Fruit fly (Drosophila melanogaster) whole organism, embryonic: ENCODE measurements around the gene CG7611.

Source experiments
- Ada2b ChIP-seq: fragments of 200-800 bp; sonication (Bioruptor generic); IDR thresholded peaks from 2 replicates; pipeline ENCODE4 v1.3.6; 2022; ENCODE audit warnings: missing biosample characterization, missing genetic modification characterization
- BEAF-32 ChIP-seq: fragments of 200-800 bp; sonication (Bioruptor generic); optimal IDR thresholded peaks from 3 replicates; lab custom pipeline; 2017; ENCODE audit warnings: missing biosample characterization, missing genetic modification characterization, mild to moderate bottlenecking, moderate library complexity, missing genetic modification reagents
- Bgb ChIP-seq: fragments of 200-800 bp; sonication (Bioruptor generic); IDR thresholded peaks from 2 replicates; pipeline ENCODE4 v1.3.6; 2022; ENCODE audit warnings: missing biosample characterization, missing genetic modification characterization; ENCODE audit not compliant: partially characterized antibody
- CG10147 ChIP-seq: fragments of 200-800 bp; sonication (Bioruptor generic); optimal IDR thresholded peaks from 2 replicates; lab custom pipeline; 2019; ENCODE audit warnings: missing biosample characterization, mild to moderate bottlenecking, missing genetic modification characterization, moderate library complexity
- CG1024 ChIP-seq: fragments of 200-800 bp; sonication (Bioruptor generic); IDR thresholded peaks from 2 replicates; pipeline ENCODE4 v1.3.6; 2022; ENCODE audit warnings: missing biosample characterization, missing genetic modification characterization
- CG10431 ChIP-seq: fragments of 200-800 bp; sonication (Bioruptor generic); optimal IDR thresholded peaks from 3 replicates; lab custom pipeline; 2018; ENCODE audit warnings: missing biosample characterization, mild to moderate bottlenecking, missing genetic modification characterization
- CG14441 ChIP-seq: fragments of 200-800 bp; sonication (Bioruptor generic); IDR thresholded peaks from 2 replicates; pipeline ENCODE4 v1.3.6; 2022; ENCODE audit warnings: missing biosample characterization, missing genetic modification characterization
- CG15073 ChIP-seq: fragments of 200-800 bp; sonication (Bioruptor generic); optimal IDR thresholded peaks from 2 replicates; lab custom pipeline; 2016; ENCODE audit warnings: missing biosample characterization, missing genetic modification characterization
- CG16813 ChIP-seq: fragments of 200-800 bp; sonication (Bioruptor generic); IDR thresholded peaks from 3 replicates; pipeline ENCODE4 v1.3.6; 2022; ENCODE audit warnings: missing biosample characterization, missing genetic modification characterization; ENCODE audit not compliant: partially characterized antibody
- CG17829 ChIP-seq: fragments of 200-800 bp; optimal IDR thresholded peaks from 2 replicates; lab custom pipeline; 2019; ENCODE audit warnings: missing biosample characterization, mild to moderate bottlenecking, missing genetic modification characterization, moderate library complexity
- CG2678 ChIP-seq: fragments of 200-800 bp; sonication (Bioruptor generic); optimal IDR thresholded peaks from 3 replicates; lab custom pipeline; 2019; ENCODE audit warnings: missing biosample characterization, mild to moderate bottlenecking, missing genetic modification characterization, moderate library complexity
- CG3163 ChIP-seq: fragments of 200-800 bp; sonication (Bioruptor generic); optimal IDR thresholded peaks from 3 replicates; lab custom pipeline; 2016; ENCODE audit warnings: missing biosample characterization, missing genetic modification characterization
- CG3995 ChIP-seq: fragments of 200-800 bp; sonication (Bioruptor generic); optimal IDR thresholded peaks from 3 replicates; lab custom pipeline; 2016; ENCODE audit warnings: missing biosample characterization, missing genetic modification characterization
- CG4617 ChIP-seq: fragments of 200-800 bp; sonication (Bioruptor generic); optimal IDR thresholded peaks from 3 replicates; lab custom pipeline; 2016; ENCODE audit warnings: missing biosample characterization, missing genetic modification characterization, borderline replicate concordance
- CG4820 ChIP-seq: fragments of 200-800 bp; sonication (Bioruptor generic); optimal IDR thresholded peaks from 3 replicates; lab custom pipeline; 2016; ENCODE audit warnings: missing biosample characterization, missing genetic modification characterization
- CG6272 ChIP-seq: fragments of 200-800 bp; sonication (Bioruptor generic); IDR thresholded peaks from 2 replicates; pipeline ENCODE4 v1.3.6; 2022; ENCODE audit warnings: missing biosample characterization, missing genetic modification characterization
- CG6791 ChIP-seq: fragments of 200-800 bp; sonication (Bioruptor generic); IDR thresholded peaks from 3 replicates; pipeline ENCODE4 v1.3.6; 2022; ENCODE audit warnings: missing biosample characterization, missing genetic modification characterization; ENCODE audit not compliant: partially characterized antibody
- CG6854 ChIP-seq: fragments of 200-800 bp; sonication (Bioruptor generic); optimal IDR thresholded peaks from 3 replicates; lab custom pipeline; 2017; ENCODE audit warnings: missing biosample characterization, mild to moderate bottlenecking, missing genetic modification characterization
- CG7839 ChIP-seq: fragments of 200-800 bp; sonication (Bioruptor generic); optimal IDR thresholded peaks from 3 replicates; lab custom pipeline; 2018; ENCODE audit warnings: missing biosample characterization, mild to moderate bottlenecking, missing genetic modification characterization, moderate library complexity
- CHES-1-like ChIP-seq: fragments of 200-800 bp; sonication (Bioruptor generic); optimal IDR thresholded peaks from 2 replicates; lab custom pipeline; 2016; ENCODE audit warnings: missing biosample characterization, missing genetic modification characterization
- D ChIP-seq, 2 experiments: fragments of 200-800 bp in 1 of 2; fragments of >200 bp in 1 of 2; sonication (Bioruptor generic) in 1 of 2; optimal IDR thresholded peaks; 2 replicates in 1 of 2; 3 replicates in 1 of 2; lab custom pipeline; 2017; ENCODE audit warnings: mild to moderate bottlenecking in 1 of 2, missing biosample characterization in 1 of 2, missing genetic modification characterization in 1 of 2, missing genetic modification reagents in 1 of 2
- Drgx ChIP-seq: fragments of 200-800 bp; sonication (Bioruptor generic); IDR thresholded peaks from 2 replicates; pipeline ENCODE4 v1.3.6; 2022; ENCODE audit warnings: missing biosample characterization, missing genetic modification characterization
- Eip74EF ChIP-seq, 2 experiments: fragments of 200-800 bp in 1 of 2; fragments of >200 bp in 1 of 2; sonication (Bioruptor generic) in 1 of 2; optimal IDR thresholded peaks; 2 replicates each; lab custom pipeline; 2017 to 2019; ENCODE audit warnings: missing biosample characterization in 2 of 2, missing genetic modification characterization in 2 of 2, mild to moderate bottlenecking in 1 of 2, moderate library complexity in 1 of 2
- Hmx ChIP-seq: fragments of 200-800 bp; sonication (Bioruptor generic); optimal IDR thresholded peaks from 2 replicates; lab custom pipeline; 2016; ENCODE audit warnings: missing biosample characterization, missing genetic modification characterization
- Hr51 ChIP-seq, 2 experiments: fragments of 200-800 bp; sonication (Bioruptor generic); optimal IDR thresholded peaks; 2 replicates in 1 of 2; 3 replicates in 1 of 2; lab custom pipeline; 2016 to 2018; ENCODE audit warnings: missing biosample characterization in 2 of 2, missing genetic modification characterization in 2 of 2, mild to moderate bottlenecking in 1 of 2, moderate library complexity in 1 of 2
- MBD-R2 ChIP-seq: fragments of 200-800 bp; sonication (Bioruptor generic); IDR thresholded peaks from 2 replicates; pipeline ENCODE4 v1.3.6; 2022; ENCODE audit warnings: missing biosample characterization, missing genetic modification characterization
- MESR4 ChIP-seq: fragments of 200-800 bp; sonication (Bioruptor generic); optimal IDR thresholded peaks from 2 replicates; lab custom pipeline; 2018; ENCODE audit warnings: missing biosample characterization, mild to moderate bottlenecking, missing genetic modification characterization, moderate library complexity
- Med ChIP-seq: fragments of 200-800 bp; sonication (Bioruptor generic); peaks from one replicate; lab custom pipeline; 2016; ENCODE audit warnings: missing biosample characterization, missing genetic modification characterization, mild to moderate bottlenecking, inconsistent platforms, moderate library complexity
- Mes4 ChIP-seq: fragments of 200-800 bp; sonication (Bioruptor generic); optimal IDR thresholded peaks from 2 replicates; lab custom pipeline; 2016; ENCODE audit warnings: missing biosample characterization, missing genetic modification characterization
- Neu2 ChIP-seq: fragments of 200-800 bp; sonication (Bioruptor generic); optimal IDR thresholded peaks from 3 replicates; lab custom pipeline; 2016; ENCODE audit warnings: missing biosample characterization, missing genetic modification characterization, borderline replicate concordance
- Trl ChIP-seq, 3 experiments: fragments of >200 bp in 2 of 3; fragments of 200-800 bp in 1 of 3; sonication (Bioruptor generic) in 1 of 3; optimal IDR thresholded peaks; 2 replicates in 1 of 3; 3 replicates in 2 of 3; lab custom pipeline; 2016 to 2017; ENCODE audit warnings: missing biosample characterization in 1 of 3, missing genetic modification characterization in 1 of 3
- YL-1 ChIP-seq: fragments of 200-800 bp; sonication (Bioruptor generic); optimal IDR thresholded peaks from 3 replicates; lab custom pipeline; 2017; ENCODE audit warnings: missing biosample characterization, mild to moderate bottlenecking, missing genetic modification characterization
- bbx ChIP-seq: fragments of 200-800 bp; sonication (Bioruptor generic); IDR thresholded peaks from 2 replicates; pipeline ENCODE4 v1.3.6; 2022; ENCODE audit warnings: missing biosample characterization, missing genetic modification characterization; ENCODE audit not compliant: partially characterized antibody
- ci ChIP-seq: fragments of 200-800 bp; sonication (Bioruptor generic); IDR thresholded peaks from 3 replicates; pipeline ENCODE4 v1.3.6; 2022; ENCODE audit warnings: missing biosample characterization, missing genetic modification characterization
- dan ChIP-seq: fragments of 200-800 bp; sonication (Bioruptor generic); IDR thresholded peaks from 2 replicates; pipeline ENCODE4 v1.3.6; 2022; ENCODE audit warnings: missing biosample characterization, missing genetic modification characterization
- exex ChIP-seq: fragments of 200-800 bp; sonication (Bioruptor generic); optimal IDR thresholded peaks from 4 replicates; lab custom pipeline; 2018; ENCODE audit warnings: missing biosample characterization, mild to moderate bottlenecking, missing genetic modification characterization, moderate library complexity
- h ChIP-seq: fragments of >200 bp; optimal IDR thresholded peaks from 2 replicates; lab custom pipeline; 2017
- ham ChIP-seq: fragments of 200-800 bp; sonication (Bioruptor generic); IDR thresholded peaks from 2 replicates; pipeline ENCODE4 v1.3.6; 2022; ENCODE audit warnings: missing biosample characterization, missing genetic modification characterization
- mam ChIP-seq: fragments of 200-800 bp; sonication (Bioruptor generic); optimal IDR thresholded peaks from 3 replicates; lab custom pipeline; 2016; ENCODE audit warnings: missing biosample characterization, missing genetic modification characterization
- pzg ChIP-seq: fragments of 200-800 bp; sonication (Bioruptor generic); optimal IDR thresholded peaks from 3 replicates; lab custom pipeline; 2018; ENCODE audit warnings: missing biosample characterization, mild to moderate bottlenecking, missing genetic modification characterization, moderate library complexity
- rib ChIP-seq: fragments of 200-800 bp; sonication (Bioruptor generic); IDR thresholded peaks from 2 replicates; pipeline ENCODE4 v1.3.6; 2022; ENCODE audit warnings: missing biosample characterization, missing genetic modification characterization
- row ChIP-seq: fragments of 200-800 bp; sonication (Bioruptor generic); IDR thresholded peaks from 3 replicates; pipeline ENCODE4 v1.3.6; 2022; ENCODE audit warnings: missing biosample characterization, missing genetic modification characterization
- sna ChIP-seq: fragments of 200-800 bp; sonication (Bioruptor generic); IDR thresholded peaks from 2 replicates; pipeline ENCODE4 v1.3.6; 2022; ENCODE audit warnings: missing biosample characterization, missing genetic modification characterization; ENCODE audit not compliant: partially characterized antibody
- stwl ChIP-seq: fragments of 200-800 bp; sonication (Bioruptor generic); optimal IDR thresholded peaks from 3 replicates; lab custom pipeline; 2018; ENCODE audit warnings: missing biosample characterization, mild to moderate bottlenecking, missing genetic modification characterization, moderate library complexity

CG7611 gene

DNA sequence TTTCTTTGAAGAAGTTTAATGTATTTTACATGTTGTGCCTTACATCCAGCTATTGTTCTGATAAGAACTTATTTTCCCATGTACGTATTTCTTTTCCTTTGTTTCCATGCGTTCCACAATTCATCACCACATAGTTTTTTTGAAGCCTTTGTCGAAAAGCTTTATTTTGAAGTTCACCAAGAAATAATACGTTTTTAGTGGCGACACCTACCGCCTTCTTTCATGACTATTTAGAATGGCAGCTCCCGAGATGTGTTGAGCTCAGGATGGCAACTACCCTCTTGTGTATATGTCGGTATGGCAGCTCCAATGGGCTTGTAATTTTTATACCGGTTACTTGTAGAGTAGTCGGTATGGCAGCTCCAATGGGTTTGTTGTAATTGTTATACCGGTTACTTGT lies 39.1 kb upstream of the CG7611 start (continued):
- peak; percentile 87 for TF ChIP-seq CG3163 (GFP tag; lab: Kevin White, UChicago)
- TF ChIP-seq CG6854 = no peak
- TF ChIP-seq CG14441 = no peak
- TF ChIP-seq CG10431 (GFP tag; lab: Kevin White, UChicago) = peak; percentile 94
- no peak for TF ChIP-seq sna (GFP tag; lab: Robert Waterston, UW)
- TF ChIP-seq Med (GFP tag; lab: Kevin White, UChicago) = peak; percentile 92
- TF ChIP-seq CG2678 (tag; lab: Kevin White, UChicago) = no peak
- TF ChIP-seq exex (tag; lab: Kevin White, UChicago) = no peak
- TF ChIP-seq ci = peak; percentile 71; the same call in 2 of the 3 replicates
- peak; percentile 52; the same call in 1 of the 2 replicates for TF ChIP-seq Bgb (GFP tag; lab: Robert Waterston, UW)
- no peak for TF ChIP-seq CG16813 (GFP tag; lab: Robert Waterston, UW)
- TF ChIP-seq dan (GFP tag; lab: Robert Waterston, UW) = no peak
- TF ChIP-seq CG17829 (tag; lab: Kevin White, UChicago) = peak; percentile 78
- peak; percentile 38 for TF ChIP-seq CG10147
- no peak for TF ChIP-seq Eip74EF (GFP tag; optimal IDR thresholded peaks at IDR 0.05; lab: Kevin White, UChicago)
- TF ChIP-seq Mes4 (GFP tag; lab: Kevin White, UChicago) = no peak
- peak in 1 of 2 experiments; percentile 25 for TF ChIP-seq Hr51 (GFP tag; optimal IDR thresholded peaks at IDR 0.05; lab: Kevin White, UChicago)
- TF ChIP-seq mam (GFP tag; lab: Kevin White, UChicago) = peak; percentile 19
- TF ChIP-seq bbx = peak; percentile 8; the same call in 1 of the 2 replicates
- peak; percentile 26 for TF ChIP-seq BEAF-32
- TF ChIP-seq Hmx (GFP tag; lab: Kevin White, UChicago) = no peak
- TF ChIP-seq Trl (optimal IDR thresholded peaks at IDR 0.05; lab: Kevin White, UChicago) = no peak
- TF ChIP-seq Trl (GFP tag; optimal IDR thresholded peaks at IDR 0.05; lab: Kevin White, UChicago) = peak; percentile 9

DNA sequence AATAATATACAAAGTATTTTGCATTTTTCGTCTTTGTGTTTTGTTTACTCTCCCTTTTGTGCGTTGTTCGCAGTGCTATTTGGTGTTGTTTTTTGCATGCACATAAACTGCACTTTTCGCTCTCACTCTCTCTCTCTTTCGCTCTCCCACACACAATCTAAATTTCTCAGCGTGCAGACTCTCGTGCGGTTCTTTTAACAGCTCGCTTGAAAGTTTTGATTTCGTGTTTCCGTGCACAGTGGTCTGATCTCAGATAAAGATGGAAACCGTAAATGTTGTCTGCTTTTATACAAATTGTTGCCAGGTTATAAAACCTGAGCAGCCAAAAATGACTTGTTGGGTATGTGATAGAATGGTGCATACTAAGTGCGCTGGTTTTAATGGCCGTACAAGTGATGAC lies 37.6 kb upstream of the CG7611 start:
- TF ChIP-seq Drgx (GFP tag; lab: Robert Waterston, UW) (0 out of 2 replicates have a peak, but pooled peaks have one; percentile 23), Ada2b (GFP tag; lab: Robert Waterston, UW) (0 out of 2 replicates have a peak, but pooled peaks have one; percentile 17), row (peak; percentile 33; the same call in 1 of the 3 replicates), CG6791 (GFP tag; lab: Robert Waterston, UW) (0 out of 3 replicates have a peak, but pooled peaks have one; percentile 11)

DNA sequence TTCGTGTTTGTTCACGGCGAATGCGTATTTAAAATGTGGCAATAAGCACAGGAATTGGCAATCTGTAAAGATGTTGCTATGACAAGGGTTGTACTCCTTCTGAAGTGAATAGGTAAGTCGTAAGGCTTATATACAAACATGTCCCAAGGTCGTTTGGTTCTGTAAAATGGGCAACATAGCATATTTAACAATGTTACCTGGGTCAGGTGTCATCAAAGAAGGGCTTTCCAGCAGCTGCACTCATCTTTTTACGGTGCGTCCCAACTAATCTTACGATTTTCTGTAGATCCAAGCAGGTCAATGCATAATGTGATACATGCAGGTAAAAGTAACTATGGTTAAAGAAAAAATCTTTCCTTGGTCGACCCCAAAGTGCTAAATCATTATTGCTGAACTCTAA lies 32.5 kb upstream of the CG7611 start, which contains the start of gene Neu2:
Neu2 (minus strand) TSS at position 101 of the 400 bp plus-strand sequence.
- TF ChIP-seq Neu2 (GFP tag; lab: Kevin White, UChicago) (peak; percentile 9), h (no peak)

DNA sequence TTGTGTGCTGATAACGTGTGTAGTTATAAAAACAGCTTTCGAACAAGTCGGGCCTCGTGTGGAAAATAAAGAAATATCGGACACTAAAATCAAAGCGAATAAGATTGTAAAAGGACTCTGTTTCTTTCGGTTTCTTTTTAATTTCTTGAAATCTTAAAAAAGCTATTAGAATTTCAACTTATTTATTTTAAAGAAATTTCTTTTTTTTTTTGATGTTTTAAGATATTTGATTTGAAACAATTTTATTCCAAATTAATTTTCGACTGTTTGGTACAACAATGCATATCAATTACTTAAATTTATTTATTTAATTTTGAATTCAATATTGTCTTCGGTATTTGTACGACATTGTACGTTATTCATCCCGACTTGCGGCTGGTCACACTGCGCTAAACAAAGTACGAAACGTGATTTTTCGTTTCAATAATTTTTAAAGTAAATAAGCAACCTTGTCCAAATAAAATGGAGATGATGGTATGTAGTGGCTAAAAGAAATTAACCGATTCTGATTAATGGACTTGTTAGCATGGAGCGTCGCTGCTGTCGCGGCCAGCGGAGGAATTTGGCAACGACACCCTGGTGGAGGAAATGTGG lies 30.2 kb upstream of the CG7611 start, which contains the start of the genes CG7202 and CG7519:
CG7202 (minus strand) TSS at position 51 of the 594 bp plus-strand sequence.
CG7519 (plus strand) TSS at position 361 of the 594 bp plus-strand sequence.
- no peak for TF ChIP-seq ham (GFP tag; lab: Robert Waterston, UW)
- TF ChIP-seq CG4617 (GFP tag; lab: Kevin White, UChicago) = peak; percentile 64
- TF ChIP-seq MBD-R2 (GFP tag; lab: Robert Waterston, UW) = peak; percentile 45; the same call in 1 of the 2 replicates
- TF ChIP-seq MESR4 (GFP tag; lab: Kevin White, UChicago) = peak; percentile 55
- TF ChIP-seq YL-1 = peak; percentile 33
- no peak for TF ChIP-seq CG1024 (GFP tag; lab: Robert Waterston, UW)
- no peak for TF ChIP-seq D (optimal IDR thresholded peaks at IDR 0.05; lab: Kevin White, UChicago)
- TF ChIP-seq D (GFP tag; optimal IDR thresholded peaks at IDR 0.05; lab: Kevin White, UChicago) = no peak
- no peak for TF ChIP-seq CG14441
- TF ChIP-seq CG4820 = no peak
- TF ChIP-seq CG15073 (GFP tag; lab: Kevin White, UChicago) = no peak
- TF ChIP-seq CHES-1-like (GFP tag; lab: Kevin White, UChicago) = no peak
- no peak for TF ChIP-seq rib (GFP tag; lab: Robert Waterston, UW)
- TF ChIP-seq stwl (tag; lab: Kevin White, UChicago) = peak; percentile 72
- no peak for TF ChIP-seq CG6272 (GFP tag; lab: Robert Waterston, UW)
- no peak for TF ChIP-seq CG16813 (GFP tag; lab: Robert Waterston, UW)
- no peak for TF ChIP-seq CG7839
- peak; percentile 35 for TF ChIP-seq pzg (GFP tag; lab: Kevin White, UChicago)
- TF ChIP-seq CG3995 = peak; percentile 43
